Worm (Caenorhabditis elegans): ENCODE measurements around the gene zip-7.

- TF ChIP-seq peb-1 (tag; optimal IDR thresholded peaks at IDR 0.05) = no peak
- TF ChIP-seq elt-3 (tag; optimal IDR thresholded peaks at IDR 0.05) = no peak
- TF ChIP-seq elt-1 (tag; optimal IDR thresholded peaks at IDR 0.05) = no peak
- no peak for TF ChIP-seq aly-2 (tag; optimal IDR thresholded peaks at IDR 0.05)
- TF ChIP-seq lsy-2 (tag; optimal IDR thresholded peaks at IDR 0.05) = no peak
- no peak for TF ChIP-seq F13H6.1 (tag; optimal IDR thresholded peaks at IDR 0.05)
- TF ChIP-seq zag-1 (tag; optimal IDR thresholded peaks at IDR 0.05) = no peak
- TF ChIP-seq sma-3 (GFP tag; optimal IDR thresholded peaks at IDR 0.05) = no peak
- no peak for TF ChIP-seq alr-1 (tag; optimal IDR thresholded peaks at IDR 0.05)
- TF ChIP-seq egl-27 (tag; optimal IDR thresholded peaks at IDR 0.05) = no peak
Observed at ce11 chrIV:16477169-16477568, 28.3 kb downstream of the zip-7 start, which contains the start of gene Y51H4A.1.

All from whole organism, L2 larva.